Worm (Caenorhabditis elegans) whole organism, L2 larva: ENCODE data around the gene F49E2.2.

ENCODE experiments used
- nhr-6 ChIP-seq: fragments of 150-350 bp; optimal IDR thresholded peaks from 2 replicates; lab custom pipeline; 2014; ENCODE audit warnings: missing biosample characterization, missing genetic modification characterization
- snpc-4 ChIP-seq: fragments of 150-350 bp; optimal IDR thresholded peaks from 2 replicates; lab custom pipeline; 2014; ENCODE audit warnings: missing biosample characterization, missing genetic modification characterization

DNA sequence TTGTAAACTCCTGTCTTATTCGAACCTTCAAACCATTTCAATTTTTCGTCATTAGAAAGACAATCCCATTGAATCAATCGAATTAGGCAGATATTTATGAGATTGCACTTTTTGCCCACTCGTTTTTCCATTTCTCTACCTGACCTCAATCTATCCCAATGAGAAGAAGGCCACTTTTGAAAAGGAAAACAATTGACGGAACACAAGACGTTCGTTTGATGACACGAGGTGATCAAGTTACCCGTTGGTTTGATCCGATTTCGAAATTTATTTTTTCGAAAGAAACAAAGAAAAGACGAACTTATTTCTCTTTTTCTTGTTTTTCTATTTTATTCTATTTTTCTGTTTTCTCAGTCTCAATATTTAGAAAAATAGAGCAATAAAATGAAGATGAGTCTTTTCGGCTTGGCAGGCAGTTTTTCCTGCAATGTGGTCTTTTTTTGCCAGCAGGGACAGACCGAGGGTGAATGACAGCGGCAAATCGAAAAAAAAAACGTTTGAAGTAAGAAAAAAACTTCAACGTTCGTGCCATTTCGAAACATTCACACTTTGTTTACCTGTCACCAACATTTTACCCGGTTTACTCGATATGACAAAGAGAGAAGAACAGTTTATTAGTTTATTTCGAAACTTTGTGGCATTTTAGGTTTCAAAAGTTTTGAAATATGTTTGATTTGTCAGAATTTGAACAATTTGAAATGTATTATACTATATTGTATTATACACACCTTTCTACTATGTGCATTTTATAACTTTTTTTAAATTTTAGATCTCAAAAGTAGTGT is 18.3 kb upstream of the F49E2.2 start:
- TF ChIP-seq snpc-4 (tag; lab: Kevin White, UChicago) (no peak), nhr-6 (tag; lab: Kevin White, UChicago) (no peak)
